Worm (Caenorhabditis elegans): ENCODE results near the gene snu-13.

DNA sequence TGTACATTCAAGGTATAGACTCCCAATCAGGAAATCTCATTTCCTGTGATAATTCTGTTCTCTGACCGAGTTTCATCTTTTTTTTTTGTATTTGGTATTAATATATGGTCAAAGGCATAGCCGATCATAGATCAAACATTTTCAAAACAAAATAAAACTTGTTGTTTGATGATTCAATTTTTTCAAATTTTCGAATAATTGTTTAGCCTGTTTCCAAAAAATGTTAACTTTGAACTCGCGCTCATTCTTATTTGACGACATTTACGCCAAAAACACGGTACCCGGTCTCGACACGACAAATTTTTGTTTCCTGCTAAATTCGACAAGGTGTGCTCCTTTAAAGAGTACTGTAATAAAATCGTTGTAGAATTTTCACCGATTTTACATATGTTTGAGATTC lies 49.6 kb downstream of the snu-13 start:
- TF ChIP-seq nhr-47 (tag; optimal IDR thresholded peaks at IDR 0.05) (no peak), zip-4 (GFP tag; optimal IDR thresholded peaks at IDR 0.05) (no peak), grh-1 (GFP tag; IDR thresholded peaks at IDR 0.05) (no peak), egl-27 (tag; optimal IDR thresholded peaks at IDR 0.05) (no peak), lin-39 (tag; optimal IDR thresholded peaks at IDR 0.05) (no peak), lin-35 (GFP tag; optimal IDR thresholded peaks at IDR 0.05) (no peak), sptf-1 (tag; optimal IDR thresholded peaks at IDR 0.05) (no peak), mef-2 (tag; optimal IDR thresholded peaks at IDR 0.05) (no peak)

Data from whole organism, L1 larva.